Worm (Caenorhabditis elegans): Measurements from ENCODE around the gene sru-31.

The sru-31 gene

ce11 chrV:9816390-9816789 lies at the start of gene sru-31:
sru-31 (plus strand) TSS chrV:9816690.
- no peak for TF ChIP-seq ztf-11 (tag; optimal IDR thresholded peaks at IDR 0.05)
- no peak for TF ChIP-seq ztf-4 (tag; optimal IDR thresholded peaks at IDR 0.05)

ce11 chrV:9767941-9768340 lies 48.5 kb upstream of the sru-31 start:
- TF ChIP-seq fkh-10 (GFP tag; optimal IDR thresholded peaks at IDR 0.05) (peak; percentile 24), nfya-1 (tag; optimal IDR thresholded peaks at IDR 0.05; ENCODE audit: insufficient read depth) (no peak), aly-2 (tag; optimal IDR thresholded peaks at IDR 0.05) (no peak), unc-39 (tag; optimal IDR thresholded peaks at IDR 0.05) (no peak), nhr-43 (tag; optimal IDR thresholded peaks at IDR 0.05; ENCODE audit: poor library complexity, severe bottlenecking) (no peak)

- TF ChIP-seq fkh-2 (tag; optimal IDR thresholded peaks at IDR 0.05) (no peak), nhr-11 (tag; optimal IDR thresholded peaks at IDR 0.05) (no peak), nhr-237 (tag; optimal IDR thresholded peaks at IDR 0.05) (no peak), hmg-11 (tag; optimal IDR thresholded peaks at IDR 0.05) (no peak), unc-62 (GFP tag; optimal IDR thresholded peaks at IDR 0.05) (no peak), eor-1 (tag; optimal IDR thresholded peaks at IDR 0.05) (no peak), zag-1 (tag; optimal IDR thresholded peaks at IDR 0.05) (no peak), snpc-4 (tag; optimal IDR thresholded peaks at IDR 0.05) (no peak), ceh-82 (tag; optimal IDR thresholded peaks at IDR 0.05) (no peak), fkh-10 (GFP tag; optimal IDR thresholded peaks at IDR 0.05) (peak; percentile 56), ZK546.5 (tag; optimal IDR thresholded peaks at IDR 0.05) (no peak), nfya-1 (tag; optimal IDR thresholded peaks at IDR 0.05; ENCODE audit: insufficient read depth) (peak; percentile 61)
Observed at ce11 chrV:9768828-9769778, 47.4 kb upstream of the sru-31 start, which contains the start of gene unc-42. unc-42 (minus strand) TSS chrV:9769391.

- TF ChIP-seq nfya-1 (tag; optimal IDR thresholded peaks at IDR 0.05; ENCODE audit: insufficient read depth) (no peak), daf-12 (tag; optimal IDR thresholded peaks at IDR 0.05) (no peak), R02D3.7 (tag; optimal IDR thresholded peaks at IDR 0.05) (no peak), hmg-11 (tag; optimal IDR thresholded peaks at IDR 0.05) (no peak), nhr-28 (tag; optimal IDR thresholded peaks at IDR 0.05) (no peak), egl-27 (tag; optimal IDR thresholded peaks at IDR 0.05) (no peak), zag-1 (tag; optimal IDR thresholded peaks at IDR 0.05) (no peak), nhr-12 (tag; optimal IDR thresholded peaks at IDR 0.05) (no peak)
Observed at ce11 chrV:9771311-9771710, 45.2 kb upstream of the sru-31 start.

- TF ChIP-seq nhr-43 (tag; optimal IDR thresholded peaks at IDR 0.05; ENCODE audit: poor library complexity, severe bottlenecking) (no peak), eor-1 (tag; optimal IDR thresholded peaks at IDR 0.05) (no peak), ama-1 (optimal IDR thresholded peaks at IDR 0.05) (no peak), nhr-237 (tag; optimal IDR thresholded peaks at IDR 0.05) (no peak), fkh-10 (GFP tag; optimal IDR thresholded peaks at IDR 0.05) (no peak), R02D3.7 (tag; optimal IDR thresholded peaks at IDR 0.05) (no peak), fkh-2 (tag; optimal IDR thresholded peaks at IDR 0.05) (no peak), egl-27 (tag; optimal IDR thresholded peaks at IDR 0.05) (no peak), nhr-11 (tag; optimal IDR thresholded peaks at IDR 0.05) (no peak), ztf-11 (tag; optimal IDR thresholded peaks at IDR 0.05) (no peak), nhr-12 (tag; optimal IDR thresholded peaks at IDR 0.05) (no peak), zag-1 (tag; optimal IDR thresholded peaks at IDR 0.05) (no peak), egl-5 (tag; optimal IDR thresholded peaks at IDR 0.05) (no peak), nhr-25 (tag; optimal IDR thresholded peaks at IDR 0.05) (no peak), pqm-1 (tag; optimal IDR thresholded peaks at IDR 0.05) (no peak), sea-2 (GFP tag; optimal IDR thresholded peaks at IDR 0.05) (no peak), elt-1 (tag; optimal IDR thresholded peaks at IDR 0.05) (no peak)
Observed at ce11 chrV:9771970-9772369, 44.5 kb upstream of the sru-31 start, which contains the start of gene F46B6.2. F46B6.2 (plus strand) TSS chrV:9772285.

- TF ChIP-seq mml-1 (tag; optimal IDR thresholded peaks at IDR 0.05) (no peak), eor-1 (tag; optimal IDR thresholded peaks at IDR 0.05) (no peak), sea-2 (GFP tag; optimal IDR thresholded peaks at IDR 0.05) (no peak), ZK546.5 (tag; optimal IDR thresholded peaks at IDR 0.05) (no peak)
Observed at ce11 chrV:9775734-9776133, 40.8 kb upstream of the sru-31 start, which contains the start of gene F46B6.12. F46B6.12 (minus strand) TSS chrV:9775834.

All from whole organism, L3 larva.